Fruit fly (Drosophila melanogaster) whole organism, wandering third instar larva: ENCODE results near the gene Idh3a.

Experiments
- Dif ChIP-seq: fragments of 200-275, 200-300 bp; sonication (Bioruptor generic); optimal IDR thresholded peaks from 2 replicates; lab custom pipeline; 2018; ENCODE audit warnings: missing biosample characterization, missing genetic modification characterization; ENCODE audit not compliant: partially characterized antibody
- Rel ChIP-seq, 2 experiments: fragments of 200-800 bp; sonication (Bioruptor generic) in 1 of 2; optimal IDR thresholded peaks; 2 replicates in 1 of 2; 3 replicates in 1 of 2; lab custom pipeline; 2016 to 2019; ENCODE audit warnings: mild to moderate bottlenecking in 2 of 2, missing biosample characterization in 2 of 2, missing genetic modification characterization in 2 of 2, moderate library complexity in 1 of 2
- dl ChIP-seq, 2 experiments: fragments of 175-275, 200-275 bp in 1 of 2; fragments of 200-275 bp in 1 of 2; sonication (Bioruptor generic); optimal IDR thresholded peaks; lab custom pipeline; 2018; ENCODE audit warnings: mild to moderate bottlenecking in 2 of 2, missing biosample characterization in 2 of 2, missing genetic modification characterization in 2 of 2, moderate library complexity in 2 of 2; ENCODE audit not compliant: partially characterized antibody in 2 of 2, insufficient read depth in 1 of 2
- dmrt93B ChIP-seq: fragments of 200-800 bp; sonication (Bioruptor generic); optimal IDR thresholded peaks from 2 replicates; lab custom pipeline; 2018; ENCODE audit warnings: missing biosample characterization, mild to moderate bottlenecking, missing genetic modification characterization
- ey ChIP-seq: fragments of 200-800 bp; sonication (Bioruptor generic); optimal IDR thresholded peaks from 2 replicates; lab custom pipeline; 2016; ENCODE audit warnings: missing biosample characterization, missing genetic modification characterization
- pan ChIP-seq: fragments of >200 bp; optimal IDR thresholded peaks from 2 replicates; lab custom pipeline; 2017
- rgr ChIP-seq: fragments of 200-800 bp; sonication (Bioruptor generic); optimal IDR thresholded peaks from 3 replicates; lab custom pipeline; 2016; ENCODE audit warnings: missing biosample characterization, mild to moderate bottlenecking, missing genetic modification characterization
- usp ChIP-seq: fragments of >200 bp; optimal IDR thresholded peaks from 2 replicates; lab custom pipeline; 2017; ENCODE audit warnings: missing biosample characterization, missing genetic modification characterization

- TF ChIP-seq Rel (GFP tag; optimal IDR thresholded peaks at IDR 0.05; lab: Kevin White, UChicago) (no peak), Rel (tag; optimal IDR thresholded peaks at IDR 0.05; lab: Kevin White, UChicago) (no peak), dmrt93B (GFP tag; lab: Kevin White, UChicago) (no peak), dl (GFP tag; optimal IDR thresholded peaks at IDR 0.05; lab: Kevin White, UChicago; ENCODE audit: insufficient read depth in 1 of 2, partially characterized antibody in 2 of 2) (no peak), usp (GFP tag; lab: Kevin White, UChicago) (no peak), rgr (no peak), Dif (GFP tag; lab: Kevin White, UChicago) (no peak), ey (no peak), pan (lab: Kevin White, UChicago) (no peak)
Measured at dm6 chrX:19474763-19475162, 46.8 kb downstream of the Idh3a start, which contains the start of gene narya.
